Fruit fly (Drosophila melanogaster) whole organism, embryonic: Measurements from ENCODE around the gene amrt.

Source experiments
- Abd-B ChIP-seq: fragments of 200-800 bp; sonication (Bioruptor generic); optimal IDR thresholded peaks from 2 replicates; lab custom pipeline; 2018; ENCODE audit warnings: missing biosample characterization, mild to moderate bottlenecking, missing genetic modification characterization, moderate library complexity
- Asciz ChIP-seq: fragments of 200-800 bp; sonication (Bioruptor generic); optimal IDR thresholded peaks from 2 replicates; lab custom pipeline; 2017; ENCODE audit warnings: missing biosample characterization, mild to moderate bottlenecking, missing genetic modification characterization, missing genetic modification reagents
- Atf3 ChIP-seq: fragments of 200-800 bp; sonication (Bioruptor generic); optimal IDR thresholded peaks from 3 replicates; lab custom pipeline; 2016; ENCODE audit warnings: missing biosample characterization, missing genetic modification characterization
- CG11247 ChIP-seq: fragments of 200-800 bp; sonication (Bioruptor generic); IDR thresholded peaks from 2 replicates; pipeline ENCODE4 v1.3.6; 2022; ENCODE audit warnings: missing biosample characterization, missing genetic modification characterization
- CG11560 ChIP-seq: fragments of 200-800 bp; sonication (Bioruptor generic); IDR thresholded peaks from 3 replicates; pipeline ENCODE4 v1.3.6; 2022; ENCODE audit warnings: missing biosample characterization, missing genetic modification characterization
- CG12299 ChIP-seq: fragments of 200-800 bp; sonication (Bioruptor generic); optimal IDR thresholded peaks from 2 replicates; lab custom pipeline; 2018; ENCODE audit warnings: missing biosample characterization, mild to moderate bottlenecking, missing genetic modification characterization
- CG1233 ChIP-seq: fragments of 200-800 bp; sonication (Bioruptor generic); optimal IDR thresholded peaks from 4 replicates; lab custom pipeline; 2018; ENCODE audit warnings: missing biosample characterization, mild to moderate bottlenecking, missing genetic modification characterization
- CG13287 ChIP-seq: fragments of 200-800 bp; sonication (Bioruptor generic); IDR thresholded peaks from 2 replicates; pipeline ENCODE4 v1.3.6; 2022; ENCODE audit warnings: missing biosample characterization, missing genetic modification characterization; ENCODE audit not compliant: partially characterized antibody
- CG13296 ChIP-seq: fragments of 200-800 bp; sonication (Bioruptor generic); optimal IDR thresholded peaks from 3 replicates; lab custom pipeline; 2018; ENCODE audit warnings: missing biosample characterization, mild to moderate bottlenecking, missing genetic modification characterization
- CG14667 ChIP-seq: fragments of 200-800 bp; sonication (Bioruptor generic); IDR thresholded peaks from 2 replicates; pipeline ENCODE4 v1.3.6; 2022; ENCODE audit warnings: missing biosample characterization, missing genetic modification characterization
- CG14710 ChIP-seq: fragments of 200-800 bp; sonication (Bioruptor generic); optimal IDR thresholded peaks from 3 replicates; lab custom pipeline; 2019; ENCODE audit warnings: missing biosample characterization, mild to moderate bottlenecking, missing genetic modification characterization, moderate library complexity
- CG1647 ChIP-seq: fragments of 200-800 bp; sonication (Bioruptor generic); optimal IDR thresholded peaks from 3 replicates; lab custom pipeline; 2016; ENCODE audit warnings: missing biosample characterization, missing genetic modification characterization
- CG16813 ChIP-seq: fragments of 200-800 bp; sonication (Bioruptor generic); IDR thresholded peaks from 3 replicates; pipeline ENCODE4 v1.3.6; 2022; ENCODE audit warnings: missing biosample characterization, missing genetic modification characterization; ENCODE audit not compliant: partially characterized antibody
- CG17612 ChIP-seq: fragments of 200-800 bp; sonication (Bioruptor generic); IDR thresholded peaks from 2 replicates; pipeline ENCODE4 v1.3.6; 2022; ENCODE audit warnings: missing biosample characterization, missing genetic modification characterization
- CG18011 ChIP-seq: fragments of 200-800 bp; sonication (Bioruptor generic); optimal IDR thresholded peaks from 2 replicates; lab custom pipeline; 2017; ENCODE audit warnings: missing biosample characterization, missing genetic modification characterization, mild to moderate bottlenecking, moderate library complexity, missing genotype
- CG33213 ChIP-seq: fragments of 200-800 bp; sonication (Bioruptor generic); optimal IDR thresholded peaks from 3 replicates; lab custom pipeline; 2016; ENCODE audit warnings: missing biosample characterization, missing genetic modification characterization
- CG34422 ChIP-seq: fragments of 200-800 bp; sonication (Bioruptor generic); IDR thresholded peaks from 3 replicates; pipeline ENCODE4 v1.3.6; 2022; ENCODE audit warnings: missing biosample characterization, missing genetic modification characterization
- CG4404 ChIP-seq: fragments of 200-800 bp; sonication (Bioruptor generic); IDR thresholded peaks from 2 replicates; pipeline ENCODE4 v1.3.6; 2022; ENCODE audit warnings: missing biosample characterization, missing genetic modification characterization
- CG4617 ChIP-seq: fragments of 200-800 bp; sonication (Bioruptor generic); optimal IDR thresholded peaks from 3 replicates; lab custom pipeline; 2016; ENCODE audit warnings: missing biosample characterization, missing genetic modification characterization, borderline replicate concordance
- CG9609 ChIP-seq: fragments of 200-800 bp; sonication (Bioruptor generic); optimal IDR thresholded peaks from 3 replicates; lab custom pipeline; 2016; ENCODE audit warnings: missing biosample characterization, missing genetic modification characterization
- E2f2 ChIP-seq: fragments of 200-800 bp; sonication (Bioruptor generic); IDR thresholded peaks from 2 replicates; pipeline ENCODE4 v1.3.6; 2022; ENCODE audit warnings: missing biosample characterization, missing genetic modification characterization
- Hr51 ChIP-seq, 2 experiments: fragments of 200-800 bp; sonication (Bioruptor generic); optimal IDR thresholded peaks; 2 replicates in 1 of 2; 3 replicates in 1 of 2; lab custom pipeline; 2016 to 2018; ENCODE audit warnings: missing biosample characterization in 2 of 2, missing genetic modification characterization in 2 of 2, mild to moderate bottlenecking in 1 of 2, moderate library complexity in 1 of 2
- Hr78 ChIP-seq, 2 experiments: fragments of 200-800 bp in 1 of 2; fragments of >200 bp in 1 of 2; sonication (Bioruptor generic) in 1 of 2; optimal IDR thresholded peaks; 2 replicates each; lab custom pipeline; 2017 to 2019; ENCODE audit warnings: missing biosample characterization in 2 of 2, missing genetic modification characterization in 2 of 2, mild to moderate bottlenecking in 1 of 2, moderate library complexity in 1 of 2
- Hsf ChIP-seq: fragments of 200-800 bp; sonication (Bioruptor generic); optimal IDR thresholded peaks from 3 replicates; lab custom pipeline; 2016; ENCODE audit warnings: missing biosample characterization, missing genetic modification characterization
- MESR4 ChIP-seq: fragments of 200-800 bp; sonication (Bioruptor generic); optimal IDR thresholded peaks from 2 replicates; lab custom pipeline; 2018; ENCODE audit warnings: missing biosample characterization, mild to moderate bottlenecking, missing genetic modification characterization, moderate library complexity
- Mad ChIP-seq: fragments of 200-800 bp; sonication (Bioruptor generic); optimal IDR thresholded peaks from 2 replicates; lab custom pipeline; 2016; ENCODE audit warnings: missing biosample characterization, missing genetic modification characterization
- Myb ChIP-seq: fragments of 200-800 bp; sonication (Bioruptor generic); optimal IDR thresholded peaks from 2 replicates; lab custom pipeline; 2016; ENCODE audit warnings: missing biosample characterization, missing genetic modification characterization
- NK7.1 ChIP-seq: fragments of 200-800 bp; sonication (Bioruptor generic); optimal IDR thresholded peaks from 3 replicates; lab custom pipeline; 2016; ENCODE audit warnings: missing biosample characterization, missing genetic modification characterization
- Nf-YB ChIP-seq: fragments of 200-800 bp; sonication (Bioruptor generic); optimal IDR thresholded peaks from 3 replicates; lab custom pipeline; 2019; ENCODE audit warnings: missing biosample characterization, mild to moderate bottlenecking, missing genetic modification characterization, moderate library complexity
- Nf-YC ChIP-seq: fragments of 200-800 bp; optimal IDR thresholded peaks from 3 replicates; lab custom pipeline; 2019; ENCODE audit warnings: missing biosample characterization, mild to moderate bottlenecking, missing genetic modification characterization, moderate library complexity
- Sry-β ChIP-seq: fragments of 200-800 bp; sonication (Bioruptor generic); optimal IDR thresholded peaks from 2 replicates; lab custom pipeline; 2018; ENCODE audit warnings: missing biosample characterization, mild to moderate bottlenecking, missing genetic modification characterization, moderate library complexity
- YL-1 ChIP-seq: fragments of 200-800 bp; sonication (Bioruptor generic); optimal IDR thresholded peaks from 3 replicates; lab custom pipeline; 2017; ENCODE audit warnings: missing biosample characterization, mild to moderate bottlenecking, missing genetic modification characterization
- ap ChIP-seq: fragments of 200-800 bp; sonication (Bioruptor generic); IDR thresholded peaks from 2 replicates; pipeline ENCODE4 v1.3.6; 2022; ENCODE audit warnings: missing biosample characterization, missing genetic modification characterization
- az2 ChIP-seq: fragments of 200-800 bp; sonication (Bioruptor generic); optimal IDR thresholded peaks from 3 replicates; lab custom pipeline; 2016; ENCODE audit warnings: missing biosample characterization, missing genetic modification characterization
- caup ChIP-seq: fragments of 200-800 bp; sonication (Bioruptor generic); optimal IDR thresholded peaks from 3 replicates; lab custom pipeline; 2017; ENCODE audit warnings: missing biosample characterization, mild to moderate bottlenecking, missing genetic modification characterization, moderate library complexity; ENCODE audit not compliant: severe bottlenecking
- chif ChIP-seq, 2 experiments: fragments of 200-800 bp; sonication (Bioruptor generic); optimal IDR thresholded peaks; 3 replicates each; lab custom pipeline; 2016; ENCODE audit warnings: missing biosample characterization in 2 of 2, missing genetic modification characterization in 2 of 2
- fd64A ChIP-seq: fragments of 200-800 bp; sonication (Bioruptor generic); optimal IDR thresholded peaks from 3 replicates; lab custom pipeline; 2018; ENCODE audit warnings: missing biosample characterization, mild to moderate bottlenecking, missing genetic modification characterization
- fd96Cb ChIP-seq: fragments of 200-800 bp; sonication (Bioruptor generic); optimal IDR thresholded peaks from 2 replicates; lab custom pipeline; 2018; ENCODE audit warnings: missing biosample characterization, mild to moderate bottlenecking, missing genetic modification characterization, moderate library complexity
- gem ChIP-seq: fragments of 200-800 bp; sonication (Bioruptor generic); optimal IDR thresholded peaks from 2 replicates; lab custom pipeline; 2019; ENCODE audit warnings: missing biosample characterization, mild to moderate bottlenecking, missing genetic modification characterization, moderate library complexity
- hb ChIP-seq: fragments of 200-800 bp; sonication (Bioruptor generic); IDR thresholded peaks from 3 replicates; pipeline ENCODE4 v1.3.6; 2022; ENCODE audit warnings: missing biosample characterization, missing genetic modification characterization; ENCODE audit not compliant: partially characterized antibody
- insv ChIP-seq, 2 experiments: fragments of 200-800 bp; sonication (Bioruptor generic); optimal IDR thresholded peaks; 3 replicates each; lab custom pipeline; 2016 to 2018; ENCODE audit warnings: missing biosample characterization in 2 of 2, missing genetic modification characterization in 2 of 2
- lov ChIP-seq, 2 experiments: fragments of 200-800 bp in 1 of 2; fragments of >200 bp in 1 of 2; sonication (Bioruptor generic) in 1 of 2; IDR thresholded peaks in 1 of 2; optimal IDR thresholded peaks in 1 of 2; 2 replicates in 1 of 2; 3 replicates in 1 of 2; pipeline versions ENCODE4 v1.3.6 to Lab custom; 2017 to 2022; ENCODE audit warnings: missing biosample characterization in 1 of 2, missing genetic modification characterization in 1 of 2
- mam ChIP-seq: fragments of 200-800 bp; sonication (Bioruptor generic); optimal IDR thresholded peaks from 3 replicates; lab custom pipeline; 2016; ENCODE audit warnings: missing biosample characterization, missing genetic modification characterization
- nerfin-1 ChIP-seq: fragments of 200-800 bp; sonication (Bioruptor generic); optimal IDR thresholded peaks from 3 replicates; lab custom pipeline; 2019; ENCODE audit warnings: missing biosample characterization, mild to moderate bottlenecking, missing genetic modification characterization, moderate library complexity
- nmo ChIP-seq: fragments of 200-800 bp; sonication (Bioruptor generic); optimal IDR thresholded peaks from 2 replicates; lab custom pipeline; 2018; ENCODE audit warnings: missing biosample characterization, mild to moderate bottlenecking, missing genetic modification characterization, moderate library complexity
- twi ChIP-seq: fragments of 200-800 bp; optimal IDR thresholded peaks from 2 replicates; lab custom pipeline; 2019; ENCODE audit warnings: missing biosample characterization, mild to moderate bottlenecking, missing genetic modification characterization, moderate library complexity
- wek ChIP-seq: fragments of 200-800 bp; sonication (Bioruptor generic); optimal IDR thresholded peaks from 3 replicates; lab custom pipeline; 2018; ENCODE audit warnings: missing biosample characterization, mild to moderate bottlenecking, missing genetic modification characterization, moderate library complexity
- z ChIP-seq: fragments of 200-800 bp; sonication (Bioruptor generic); IDR thresholded peaks from 3 replicates; pipeline ENCODE4 v1.3.6; 2022; ENCODE audit warnings: missing biosample characterization, missing genetic modification characterization

amrt gene

dm6 chrX:13735322-13736173, 46.7 kb upstream of the amrt start (continued):
- TF ChIP-seq Sry-β (GFP tag; lab: Kevin White, UChicago) (no peak), MESR4 (GFP tag; lab: Kevin White, UChicago) (peak; percentile 38), ap (GFP tag; lab: Robert Waterston, UW) (no peak), Atf3 (GFP tag; lab: Kevin White, UChicago) (no peak), Nf-YB (GFP tag; lab: Kevin White, UChicago) (peak; percentile 11), nmo (peak; percentile 1), nerfin-1 (tag; lab: Kevin White, UChicago) (peak; percentile 37), mam (GFP tag; lab: Kevin White, UChicago) (no peak), Abd-B (GFP tag; lab: Kevin White, UChicago) (no peak), fd64A (GFP tag; lab: Kevin White, UChicago) (no peak), Hr51 (GFP tag; optimal IDR thresholded peaks at IDR 0.05; lab: Kevin White, UChicago) (no peak), insv (GFP tag; optimal IDR thresholded peaks at IDR 0.05; lab: Kevin White, UChicago) (peak; percentile 91 to 98), CG13287 (GFP tag; lab: Robert Waterston, UW) (no peak), az2 (GFP tag; lab: Kevin White, UChicago) (no peak), NK7.1 (GFP tag; lab: Kevin White, UChicago) (no peak), CG11247 (GFP tag; lab: Robert Waterston, UW) (no peak), CG16813 (GFP tag; lab: Robert Waterston, UW) (no peak), caup (GFP tag; lab: Kevin White, UChicago) (peak; percentile 10), YL-1 (peak; percentile 25), CG17612 (no peak), wek (no peak), CG1647 (GFP tag; lab: Kevin White, UChicago) (no peak), fd96Cb (tag; lab: Kevin White, UChicago) (no peak), Asciz (GFP tag; lab: Kevin White, UChicago) (no peak), CG1233 (no peak), CG4617 (GFP tag; lab: Kevin White, UChicago) (peak; percentile 79), lov (optimal IDR thresholded peaks at IDR 0.05; lab: Kevin White, UChicago) (no peak), lov (GFP tag; IDR thresholded peaks at IDR 0.05; lab: Robert Waterston, UW) (no peak), twi (tag; lab: Kevin White, UChicago) (no peak), CG34422 (GFP tag; lab: Robert Waterston, UW) (peak; percentile 46; the same call in 1 of the 3 replicates), CG4404 (no peak)

- TF ChIP-seq CG11560 (peak; percentile 94), z (no peak), CG14667 (no peak), CG33213 (GFP tag; lab: Kevin White, UChicago) (peak; percentile 22), Hr78 (GFP tag; optimal IDR thresholded peaks at IDR 0.05; lab: Kevin White, UChicago) (no peak), Myb (peak; percentile 91), Mad (GFP tag; lab: Kevin White, UChicago) (peak; percentile 1), CG9609 (GFP tag; lab: Kevin White, UChicago) (no peak), Nf-YC (tag; lab: Kevin White, UChicago) (no peak), CG14710 (tag; lab: Kevin White, UChicago) (peak; percentile 42), hb (GFP tag; lab: Robert Waterston, UW) (peak; percentile 87), Hsf (GFP tag; lab: Kevin White, UChicago) (no peak), Nf-YB (GFP tag; lab: Kevin White, UChicago) (no peak), gem (tag; lab: Kevin White, UChicago) (no peak), CG12299 (tag; lab: Kevin White, UChicago) (no peak), E2f2 (GFP tag; lab: Robert Waterston, UW) (peak; percentile 70), CG13296 (GFP tag; lab: Kevin White, UChicago) (no peak), CG18011 (no peak), chif (GFP tag; optimal IDR thresholded peaks at IDR 0.05; lab: Kevin White, UChicago) (no peak)
Observed at dm6 chrX:13736174-13736482, 46.1 kb upstream of the amrt start, which contains the start of gene g. Gene g, minus strand, starts transcription at chrX:13736278.
